Fruit fly (Drosophila melanogaster): ENCODE results near the gene frm.
A peak's percentile ranks its signal among the peaks of the same experiment; 100 is the strongest.

- TF ChIP-seq dsx (GFP tag; optimal IDR thresholded peaks at IDR 0.05; ENCODE audit: poor library complexity, severe bottlenecking) (no peak), CG6808 (GFP tag; optimal IDR thresholded peaks at IDR 0.05) (no peak), CG3032 (tag; optimal IDR thresholded peaks at IDR 0.05) (no peak), fkh (GFP tag; optimal IDR thresholded peaks at IDR 0.05) (peak; percentile 69), CG9139 (GFP tag; optimal IDR thresholded peaks at IDR 0.05) (no peak), CG7368 (GFP tag; optimal IDR thresholded peaks at IDR 0.05) (no peak), Sox14 (GFP tag; optimal IDR thresholded peaks at IDR 0.05) (peak; percentile 45), net (GFP tag; optimal IDR thresholded peaks at IDR 0.05) (no peak)
Observed at dm6 chr3L:5563309-5564182, 12.6 kb upstream of the frm start, which contains the start of the genes ScsbetaG and Sras.

All from whole organism, prepupa.